Worm (Caenorhabditis elegans) whole organism, L4 larva: ENCODE data around the gene ucr-2.2.

Source experiments
- Y48G9A.11 ChIP-seq: fragments of 200-800 bp; sonication (Bioruptor generic); IDR thresholded peaks from 2 replicates; pipeline ENCODE4 v1.3.6; 2022; ENCODE audit warnings: missing genetic modification reagents, missing genetic modification characterization, missing compliant biosample characterization
- ceh-32 ChIP-seq: sonication (generic microtip); optimal IDR thresholded peaks from 2 replicates; lab custom pipeline; 2016; ENCODE audit warnings: mild to moderate bottlenecking, missing genetic modification characterization, missing compliant biosample characterization; ENCODE audit not compliant: poor library complexity
- ctbp-1 ChIP-seq: fragments of 200-800 bp; sonication (Bioruptor generic); IDR thresholded peaks from 2 replicates; pipeline ENCODE4 v1.3.6; 2022; ENCODE audit warnings: missing genetic modification reagents, missing genetic modification characterization, missing compliant biosample characterization
- dpl-1 ChIP-seq: fragments of 150-350 bp; optimal IDR thresholded peaks from 2 replicates; lab custom pipeline; 2014; ENCODE audit warnings: missing biosample characterization, missing genetic modification reagents, missing genetic modification characterization
- lin-13 ChIP-seq: fragments of 150-350 bp; optimal IDR thresholded peaks from 2 replicates; lab custom pipeline; 2014; ENCODE audit warnings: missing biosample characterization, missing genetic modification reagents, missing genetic modification characterization
- lin-15B ChIP-seq: fragments of 150-350 bp; sonication (generic microtip); optimal IDR thresholded peaks from 3 replicates; lab custom pipeline; 2014; ENCODE audit warnings: missing biosample characterization, missing genetic modification characterization
- nhr-6 ChIP-seq: fragments of 150-350 bp; optimal IDR thresholded peaks from 2 replicates; lab custom pipeline; 2014; ENCODE audit warnings: missing biosample characterization, missing genetic modification characterization
- rbr-2 ChIP-seq: sonication (generic microtip); optimal IDR thresholded peaks from 2 replicates; lab custom pipeline; 2016; ENCODE audit warnings: missing genotype, missing genetic modification characterization, missing compliant biosample characterization
- unc-39 ChIP-seq: sonication (generic microtip); optimal IDR thresholded peaks from 2 replicates; lab custom pipeline; 2017; ENCODE audit warnings: missing biosample characterization, missing genetic modification characterization

- TF ChIP-seq rbr-2 (tag; lab: Kevin White, UChicago): no peak
- no peak for TF ChIP-seq ctbp-1 (GFP tag; lab: Robert Waterston, UW)
- TF ChIP-seq dpl-1 (GFP tag; lab: Kevin White, UChicago): no peak
- TF ChIP-seq lin-13 (GFP tag; lab: Kevin White, UChicago): no peak
- TF ChIP-seq ceh-32 (tag; lab: Kevin White, UChicago): no peak
- no peak for TF ChIP-seq nhr-6 (tag; lab: Kevin White, UChicago)
- no peak for TF ChIP-seq lin-15B (tag; lab: Kevin White, UChicago)
- no peak for TF ChIP-seq unc-39
- no peak for TF ChIP-seq Y48G9A.11
Measured at ce11 chrX:15189823-15190222, 16.1 kb downstream of the ucr-2.2 start, which contains the start of gene T10B10.4.
